Fruit fly (Drosophila melanogaster) whole organism, embryonic: ENCODE data around the gene CG18301.
A peak's percentile ranks its signal among the peaks of the same experiment; 100 is the strongest.

ENCODE experiments used
- Asciz ChIP-seq: fragments of 200-800 bp; sonication (Bioruptor generic); optimal IDR thresholded peaks from 2 replicates; lab custom pipeline; 2017; ENCODE audit warnings: missing biosample characterization, mild to moderate bottlenecking, missing genetic modification characterization, missing genetic modification reagents
- Bgb ChIP-seq: fragments of 200-800 bp; sonication (Bioruptor generic); IDR thresholded peaks from 2 replicates; pipeline ENCODE4 v1.3.6; 2022; ENCODE audit warnings: missing biosample characterization, missing genetic modification characterization; ENCODE audit not compliant: partially characterized antibody
- Blimp-1 ChIP-seq: fragments of 200-800 bp; sonication (Bioruptor generic); optimal IDR thresholded peaks from 3 replicates; lab custom pipeline; 2018; ENCODE audit warnings: missing biosample characterization, missing genetic modification characterization, mild to moderate bottlenecking, moderate library complexity, missing genetic modification reagents
- CG10366 ChIP-seq: fragments of 200-800 bp; sonication (Bioruptor generic); IDR thresholded peaks from 2 replicates; pipeline ENCODE4 v1.3.6; 2022; ENCODE audit warnings: missing biosample characterization, missing genetic modification characterization
- CG10979 ChIP-seq: fragments of 200-800 bp; sonication (Bioruptor generic); optimal IDR thresholded peaks from 2 replicates; lab custom pipeline; 2018; ENCODE audit warnings: missing biosample characterization, mild to moderate bottlenecking, missing genetic modification characterization, moderate library complexity
- CG12071 ChIP-seq: fragments of 200-800 bp; sonication (Bioruptor generic); optimal IDR thresholded peaks from 3 replicates; lab custom pipeline; 2018; ENCODE audit warnings: missing biosample characterization, mild to moderate bottlenecking, missing genetic modification characterization
- CG14710 ChIP-seq: fragments of 200-800 bp; sonication (Bioruptor generic); optimal IDR thresholded peaks from 3 replicates; lab custom pipeline; 2019; ENCODE audit warnings: missing biosample characterization, mild to moderate bottlenecking, missing genetic modification characterization, moderate library complexity
- CG14860 ChIP-seq: fragments of 200-800 bp; sonication (Bioruptor generic); IDR thresholded peaks from 3 replicates; pipeline ENCODE4 v1.3.6; 2022; ENCODE audit warnings: missing biosample characterization, missing genetic modification characterization; ENCODE audit not compliant: partially characterized antibody
- CG7372 ChIP-seq: fragments of 200-800 bp; sonication (Bioruptor generic); IDR thresholded peaks from 2 replicates; pipeline ENCODE4 v1.3.6; 2022; ENCODE audit warnings: missing biosample characterization, missing genetic modification characterization
- CG7963 ChIP-seq: fragments of 200-800 bp; sonication (Bioruptor generic); IDR thresholded peaks from 3 replicates; pipeline ENCODE4 v1.3.6; 2022; ENCODE audit warnings: missing biosample characterization, missing genetic modification characterization; ENCODE audit not compliant: partially characterized antibody
- CG9727 ChIP-seq: fragments of 200-800 bp; sonication (Bioruptor generic); optimal IDR thresholded peaks from 3 replicates; lab custom pipeline; 2017; ENCODE audit warnings: missing biosample characterization, mild to moderate bottlenecking, missing genetic modification characterization
- CoRest ChIP-seq: fragments of 200-800 bp; sonication (Bioruptor generic); optimal IDR thresholded peaks from 3 replicates; lab custom pipeline; 2018; ENCODE audit warnings: missing biosample characterization, mild to moderate bottlenecking, missing genetic modification characterization, moderate library complexity
- CrebB ChIP-seq: fragments of 200-800 bp; sonication (Bioruptor generic); optimal IDR thresholded peaks from 3 replicates; lab custom pipeline; 2018; ENCODE audit warnings: missing biosample characterization, mild to moderate bottlenecking, missing genetic modification characterization
- Hey ChIP-seq: fragments of 200-800 bp; sonication (Bioruptor generic); optimal IDR thresholded peaks from 3 replicates; lab custom pipeline; 2018; ENCODE audit warnings: missing biosample characterization, mild to moderate bottlenecking, missing genetic modification characterization
- Hmx ChIP-seq: fragments of 200-800 bp; sonication (Bioruptor generic); optimal IDR thresholded peaks from 2 replicates; lab custom pipeline; 2016; ENCODE audit warnings: missing biosample characterization, missing genetic modification characterization
- MBD-R2 ChIP-seq: fragments of 200-800 bp; sonication (Bioruptor generic); IDR thresholded peaks from 2 replicates; pipeline ENCODE4 v1.3.6; 2022; ENCODE audit warnings: missing biosample characterization, missing genetic modification characterization
- NC2β ChIP-seq: fragments of 200-800 bp; sonication (Bioruptor generic); optimal IDR thresholded peaks from 2 replicates; lab custom pipeline; 2016; ENCODE audit warnings: missing biosample characterization, missing genetic modification characterization
- Optix ChIP-seq: fragments of 200-800 bp; sonication (Bioruptor generic); IDR thresholded peaks from 3 replicates; pipeline ENCODE4 v1.3.6; 2022; ENCODE audit warnings: missing biosample characterization, missing genetic modification characterization
- Rfx ChIP-seq: fragments of 200-800 bp; sonication (Bioruptor generic); IDR thresholded peaks from 2 replicates; pipeline ENCODE4 v1.3.6; 2022; ENCODE audit warnings: missing biosample characterization, missing genetic modification characterization
- Sry-δ ChIP-seq: fragments of 200-800 bp; sonication (Bioruptor generic); optimal IDR thresholded peaks from 2 replicates; lab custom pipeline; 2016; ENCODE audit warnings: missing biosample characterization, missing genetic modification characterization
- Vsx1 ChIP-seq: fragments of 200-800 bp; sonication (Bioruptor generic); optimal IDR thresholded peaks from 2 replicates; lab custom pipeline; 2017; ENCODE audit warnings: missing biosample characterization, mild to moderate bottlenecking, missing genetic modification characterization, missing genetic modification reagents
- bab2 ChIP-seq: fragments of 200-800 bp; sonication (Bioruptor generic); optimal IDR thresholded peaks from 2 replicates; lab custom pipeline; 2016; ENCODE audit warnings: missing biosample characterization, missing genetic modification characterization
- ci ChIP-seq: fragments of 200-800 bp; sonication (Bioruptor generic); IDR thresholded peaks from 3 replicates; pipeline ENCODE4 v1.3.6; 2022; ENCODE audit warnings: missing biosample characterization, missing genetic modification characterization
- dmrt11E ChIP-seq: fragments of 200-800 bp; sonication (Bioruptor generic); optimal IDR thresholded peaks from 3 replicates; lab custom pipeline; 2018; ENCODE audit warnings: missing biosample characterization, mild to moderate bottlenecking, missing genetic modification characterization, moderate library complexity
- gsb ChIP-seq: fragments of 200-800 bp; sonication (Bioruptor generic); IDR thresholded peaks from 2 replicates; pipeline ENCODE4 v1.3.6; 2022; ENCODE audit warnings: missing biosample characterization, missing genetic modification characterization
- jumu ChIP-seq: fragments of 200-800 bp; sonication (Bioruptor generic); optimal IDR thresholded peaks from 3 replicates; lab custom pipeline; 2016; ENCODE audit warnings: missing biosample characterization, missing genetic modification characterization
- nerfin-2 ChIP-seq: fragments of 200-800 bp; sonication (Bioruptor generic); IDR thresholded peaks from 2 replicates; pipeline ENCODE4 v1.3.6; 2022; ENCODE audit warnings: missing biosample characterization, missing genetic modification characterization; ENCODE audit not compliant: partially characterized antibody
- peb ChIP-seq: fragments of 200-800 bp; sonication (Bioruptor generic); IDR thresholded peaks from 2 replicates; pipeline ENCODE4 v1.3.6; 2022; ENCODE audit warnings: missing biosample characterization, missing genetic modification characterization
- pho ChIP-seq: fragments of 200-800 bp; sonication (Bioruptor generic); optimal IDR thresholded peaks from 2 replicates; lab custom pipeline; 2016; ENCODE audit warnings: missing biosample characterization, missing genetic modification characterization
- rib ChIP-seq: fragments of 200-800 bp; sonication (Bioruptor generic); IDR thresholded peaks from 2 replicates; pipeline ENCODE4 v1.3.6; 2022; ENCODE audit warnings: missing biosample characterization, missing genetic modification characterization
- sc ChIP-seq, 3 experiments: fragments of >200 bp in 2 of 3; fragments of 200-800 bp in 1 of 3; sonication (Bioruptor generic) in 1 of 3; optimal IDR thresholded peaks; 2 replicates in 2 of 3; 3 replicates in 1 of 3; lab custom pipeline; 2017; ENCODE audit warnings: mild to moderate bottlenecking in 1 of 3, missing biosample characterization in 1 of 3, missing genetic modification characterization in 1 of 3, missing genetic modification reagents in 1 of 3
- scrt ChIP-seq: fragments of 200-800 bp; sonication (Bioruptor generic); optimal IDR thresholded peaks from 2 replicates; lab custom pipeline; 2018; ENCODE audit warnings: missing biosample characterization, mild to moderate bottlenecking, missing genetic modification characterization, moderate library complexity
- sens ChIP-seq: fragments of 200-800 bp; sonication (Bioruptor generic); peaks from one replicate; lab custom pipeline; 2016; ENCODE audit warnings: missing biosample characterization, missing genetic modification characterization
- so ChIP-seq: fragments of 200-800 bp; sonication (Bioruptor generic); IDR thresholded peaks from 3 replicates; pipeline ENCODE4 v1.3.6; 2022; ENCODE audit warnings: missing biosample characterization, missing genetic modification characterization
- sug ChIP-seq: fragments of 200-800 bp; optimal IDR thresholded peaks from 2 replicates; lab custom pipeline; 2019; ENCODE audit warnings: missing biosample characterization, mild to moderate bottlenecking, missing genetic modification characterization, moderate library complexity
- ttk ChIP-seq: fragments of 200-800 bp; sonication (Bioruptor generic); IDR thresholded peaks from 2 replicates; pipeline ENCODE4 v2.1.2; 2022; ENCODE audit warnings: missing biosample characterization, missing genetic modification characterization
- tx ChIP-seq: fragments of 200-800 bp; sonication (Bioruptor generic); optimal IDR thresholded peaks from 2 replicates; lab custom pipeline; 2016; ENCODE audit warnings: missing biosample characterization, missing genetic modification characterization
- vvl ChIP-seq: fragments of 200-800 bp; sonication (Bioruptor generic); IDR thresholded peaks from 2 replicates; pipeline ENCODE4 v1.3.6; 2022; ENCODE audit warnings: missing biosample characterization, missing genetic modification characterization
- yki ChIP-seq: fragments of >200 bp; optimal IDR thresholded peaks from 3 replicates; lab custom pipeline; 2018
- zen2 ChIP-seq: fragments of 200-800 bp; sonication (Bioruptor generic); IDR thresholded peaks from 3 replicates; pipeline ENCODE4 v1.3.6; 2022; ENCODE audit warnings: missing biosample characterization, missing genetic modification characterization; ENCODE audit not compliant: partially characterized antibody

Gene CG18301

dm6 chr2L:10488484-10489223 lies 43.0 kb upstream of the CG18301 start, which contains the start of the genes Cog4 and CG6144 (continued):
- TF ChIP-seq nerfin-2 (GFP tag; lab: Robert Waterston, UW) (peak; percentile 51; the same call in 1 of the 2 replicates), CG10979 (tag; lab: Kevin White, UChicago) (peak; percentile 14)

dm6 chr2L:10491354-10491753 lies 40.3 kb upstream of the CG18301 start, which contains the start of gene CG13144:
CG13144 (minus strand) TSS chr2L:10491454.
- TF ChIP-seq peb (GFP tag; lab: Robert Waterston, UW) (no peak), gsb (GFP tag; lab: Robert Waterston, UW) (0 out of 2 replicates have a peak, but pooled peaks have one; percentile 29), ci (GFP tag; lab: Robert Waterston, UW) (0 out of 3 replicates have a peak, but pooled peaks have one; percentile 41)

DNA sequence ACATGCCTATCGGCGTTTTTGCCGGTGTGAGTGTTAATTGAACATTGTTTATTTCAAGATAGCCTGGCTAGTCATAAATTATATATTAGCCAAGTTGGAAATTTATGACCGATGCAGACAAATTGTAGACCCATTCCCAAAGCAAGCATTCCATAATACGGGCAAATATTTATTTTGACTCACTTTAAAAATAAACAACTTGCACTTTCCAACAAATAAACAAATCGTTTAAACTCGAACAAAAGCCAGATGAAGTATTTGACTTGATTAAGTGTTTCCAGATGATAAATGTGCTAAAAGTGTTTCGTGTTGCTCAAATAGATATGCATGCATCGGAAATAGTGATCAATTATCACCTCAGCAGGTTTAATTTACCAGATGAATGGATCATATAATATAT lies 36.1 kb upstream of the CG18301 start:
- TF ChIP-seq jumu (GFP tag; lab: Kevin White, UChicago) (no peak), sens (GFP tag; lab: Kevin White, UChicago) (peak; percentile 63), NC2β (GFP tag; lab: Kevin White, UChicago) (no peak), Asciz (peak; percentile 40)

DNA sequence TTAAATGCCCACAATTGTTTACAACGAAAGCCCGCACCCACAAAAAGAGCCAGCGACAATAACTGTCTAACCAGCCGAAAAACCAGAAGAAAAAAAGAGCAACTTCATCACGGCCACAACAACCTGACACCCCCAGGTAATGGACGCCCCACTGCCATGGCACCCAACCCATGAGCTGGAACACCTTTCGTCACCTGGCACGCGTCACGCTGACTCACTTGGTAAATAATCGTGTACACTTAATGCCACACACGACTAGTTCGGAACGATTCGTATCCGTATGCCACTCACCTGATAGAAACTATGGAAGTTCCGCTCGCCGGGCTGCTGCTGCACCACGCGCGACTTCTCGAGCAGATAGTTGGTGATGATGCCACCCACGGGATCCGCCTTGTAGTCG lies 35.3 kb upstream of the CG18301 start:
- no peak for TF ChIP-seq CG7963 (GFP tag; lab: Robert Waterston, UW)
- TF ChIP-seq CG7372 (GFP tag; lab: Robert Waterston, UW), result no peak
- no peak for TF ChIP-seq Vsx1 (GFP tag; lab: Kevin White, UChicago)
- TF ChIP-seq scrt, result no peak
- TF ChIP-seq Rfx (GFP tag; lab: Robert Waterston, UW), result peak; percentile 18; the same call in 1 of the 2 replicates
- peak; percentile 98 for TF ChIP-seq Hey (tag; lab: Kevin White, UChicago)
- TF ChIP-seq rib (GFP tag; lab: Robert Waterston, UW), result 0 out of 2 replicates have a peak, but pooled peaks have one; percentile 25
- TF ChIP-seq tx, result no peak
- TF ChIP-seq vvl, result peak; percentile 32; the same call in 1 of the 2 replicates
- TF ChIP-seq pho (GFP tag; lab: Kevin White, UChicago), result no peak
- 0 out of 3 replicates have a peak, but pooled peaks have one; percentile 7 for TF ChIP-seq so (GFP tag; lab: Robert Waterston, UW)
- no peak for TF ChIP-seq Hmx (GFP tag; lab: Kevin White, UChicago)
- no peak for TF ChIP-seq Sry-δ (GFP tag; lab: Kevin White, UChicago)
- TF ChIP-seq sug (tag; lab: Kevin White, UChicago), result peak; percentile 30
- TF ChIP-seq ci (GFP tag; lab: Robert Waterston, UW), result peak; percentile 71; the same call in 2 of the 3 replicates
- TF ChIP-seq Optix (GFP tag; lab: Robert Waterston, UW), result 0 out of 3 replicates have a peak, but pooled peaks have one; percentile 9
- no peak for TF ChIP-seq zen2
- no peak for TF ChIP-seq yki
- 0 out of 2 replicates have a peak, but pooled peaks have one; percentile 11 for TF ChIP-seq peb (GFP tag; lab: Robert Waterston, UW)
- TF ChIP-seq MBD-R2 (GFP tag; lab: Robert Waterston, UW), result 0 out of 2 replicates have a peak, but pooled peaks have one; percentile 14
- TF ChIP-seq, all 482 proteins: peak for 10

dm6 chr2L:10497106-10497800 lies 34.4 kb upstream of the CG18301 start:
- TF ChIP-seq CoRest (tag; lab: Kevin White, UChicago) (no peak), CG10366 (no peak), Bgb (no peak), CG14710 (tag; lab: Kevin White, UChicago) (peak; percentile 11), bab2 (GFP tag; lab: Kevin White, UChicago) (peak; percentile 52), Blimp-1 (peak; percentile 33), Vsx1 (GFP tag; lab: Kevin White, UChicago) (peak; percentile 25), sc (optimal IDR thresholded peaks at IDR 0.05; lab: Kevin White, UChicago) (no peak), sc (GFP tag; optimal IDR thresholded peaks at IDR 0.05; lab: Kevin White, UChicago) (peak; percentile 32), CrebB (no peak), dmrt11E (tag; lab: Kevin White, UChicago) (peak; percentile 53), CG12071 (GFP tag; lab: Kevin White, UChicago) (peak; percentile 12), CG14860 (GFP tag; lab: Robert Waterston, UW) (no peak), ttk (no peak), CG9727 (peak; percentile 23)
